Fruit fly (Drosophila melanogaster): Measurements from ENCODE around the gene CG14130.

DNA sequence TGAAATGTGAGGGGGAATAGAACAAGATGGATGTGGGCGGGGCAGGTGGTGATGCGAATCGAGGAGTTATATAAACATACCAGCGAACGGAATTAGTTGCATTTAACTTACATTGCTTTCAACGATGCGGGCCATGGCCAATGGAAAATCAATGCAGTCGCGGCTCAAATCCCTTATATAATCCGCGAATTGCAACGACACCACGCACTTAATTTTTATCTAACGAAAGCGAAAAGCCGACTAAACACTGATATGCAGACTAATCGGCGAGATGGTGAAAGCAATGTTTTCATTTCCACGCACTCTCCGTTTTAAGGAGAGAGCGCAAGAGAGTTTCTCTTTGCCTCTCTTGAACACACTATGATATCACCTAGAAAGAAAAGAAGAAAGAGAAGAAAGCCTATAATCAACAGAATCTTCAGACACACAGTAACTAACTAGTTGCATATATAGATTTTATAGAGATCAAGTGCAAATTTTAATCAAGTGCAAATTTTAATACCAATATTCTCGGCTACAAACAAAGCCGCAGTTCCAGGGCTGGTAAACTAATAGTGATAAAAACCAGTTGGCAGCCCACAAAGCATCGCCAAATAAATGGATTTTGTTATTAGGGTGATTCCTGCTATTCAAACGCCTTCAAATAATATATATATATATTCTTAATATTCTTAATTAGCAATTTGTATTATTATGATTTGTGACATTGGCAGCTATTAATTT, 6.6 kb downstream of the CG14130 start, which contains the start of the genes CG11597 and CG5946:
- TF ChIP-seq CG8478 (optimal IDR thresholded peaks at IDR 0.05): no peak
- no peak for TF ChIP-seq CTCF (optimal IDR thresholded peaks at IDR 0.05)

Data from S2 (cell line).